4 fruit fly cellular contexts compared by ENCODE assay signal in the genomic region with DNA sequence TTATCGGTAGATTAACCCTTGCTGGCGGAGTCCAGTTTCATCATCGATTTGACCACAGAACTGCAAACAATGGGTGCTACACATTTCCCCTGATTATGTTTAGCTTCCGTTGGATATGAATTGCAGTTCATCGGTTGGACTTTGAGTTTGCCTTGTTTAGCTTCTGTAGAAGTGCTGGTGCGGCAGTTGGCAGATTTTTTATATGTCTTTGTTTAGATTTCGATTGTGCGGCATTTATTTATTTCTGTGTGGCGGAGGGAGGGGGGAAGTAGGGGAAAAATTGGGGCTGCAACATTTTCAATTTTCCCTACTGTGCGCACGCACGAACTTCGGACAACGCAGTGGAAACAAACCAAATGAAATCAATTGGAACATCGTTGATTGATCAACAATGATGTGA.
TF ChIP-seq lines count a peak whose summit lies in the region.

No protein-coding gene starts in this region.

- no peak for TF ChIP-seq CTCF in whole organism, embryonic (GFP tag; optimal IDR thresholded peaks at IDR 0.05; lab: Kevin White, UChicago)

TF ChIP-seq in whole organism, adult, 20 proteins besides CTCF, POLR2A, EP300 and RAD21:
- TF ChIP-seq CG12768 (GFP tag; optimal IDR thresholded peaks at IDR 0.05; lab: Kevin White, UChicago) (no peak), CG1620 (GFP tag; optimal IDR thresholded peaks at IDR 0.05; lab: Kevin White, UChicago) (no peak), pad (GFP tag; optimal IDR thresholded peaks at IDR 0.05; lab: Kevin White, UChicago) (peak; percentile 13), ovo (GFP tag; optimal IDR thresholded peaks at IDR 0.05; lab: Kevin White, UChicago) (no peak), tj (GFP tag; optimal IDR thresholded peaks at IDR 0.05; lab: Kevin White, UChicago) (peak; percentile 95)

TF ChIP-seq in whole organism, embryonic, 481 proteins besides CTCF, POLR2A, EP300 and RAD21:
- TF ChIP-seq CG12744 (GFP tag; optimal IDR thresholded peaks at IDR 0.05; lab: Kevin White, UChicago) (no peak), tio (GFP tag; optimal IDR thresholded peaks at IDR 0.05; lab: Kevin White, UChicago) (no peak), grau (tag; optimal IDR thresholded peaks at IDR 0.05; lab: Kevin White, UChicago) (no peak), Doc3 (GFP tag; IDR thresholded peaks at IDR 0.05; lab: Robert Waterston, UW; ENCODE audit: partially characterized antibody) (no peak), gsb (GFP tag; IDR thresholded peaks at IDR 0.05; lab: Robert Waterston, UW) (no peak), CG6272 (GFP tag; IDR thresholded peaks at IDR 0.05; lab: Robert Waterston, UW) (no peak), CG7928 (GFP tag; optimal IDR thresholded peaks at IDR 0.05; lab: Kevin White, UChicago) (no peak), nom (GFP tag; optimal IDR thresholded peaks at IDR 0.05; lab: Kevin White, UChicago) (peak; percentile 33), Dip2 (GFP tag; IDR thresholded peaks at IDR 0.05; lab: Robert Waterston, UW) (no peak), cas (GFP tag; IDR thresholded peaks at IDR 0.05; lab: Robert Waterston, UW) (no peak), CG14441 (GFP tag; IDR thresholded peaks at IDR 0.05; lab: Robert Waterston, UW) (peak; percentile 38; the same call in 1 of the 2 replicates), slbo (GFP tag; IDR thresholded peaks at IDR 0.05; lab: Robert Waterston, UW) (no peak), CG9609 (GFP tag; optimal IDR thresholded peaks at IDR 0.05; lab: Kevin White, UChicago) (no peak), gcm2 (GFP tag; optimal IDR thresholded peaks at IDR 0.05; lab: Kevin White, UChicago) (no peak), Drgx (GFP tag; IDR thresholded peaks at IDR 0.05; lab: Robert Waterston, UW) (peak; percentile 15; the same call in 1 of the 2 replicates), tx (GFP tag; optimal IDR thresholded peaks at IDR 0.05; lab: Kevin White, UChicago) (no peak), Oli (tag; optimal IDR thresholded peaks at IDR 0.05; lab: Kevin White, UChicago) (no peak), CG15514 (GFP tag; optimal IDR thresholded peaks at IDR 0.05; lab: Kevin White, UChicago) (no peak), CG3065 (GFP tag; optimal IDR thresholded peaks at IDR 0.05; lab: Kevin White, UChicago) (no peak), chinmo (GFP tag; IDR thresholded peaks at IDR 0.05; lab: Robert Waterston, UW; ENCODE audit: partially characterized antibody) (no peak), CG4282 (GFP tag; optimal IDR thresholded peaks at IDR 0.05; lab: Kevin White, UChicago) (no peak), crol (GFP tag; IDR thresholded peaks at IDR 0.05; lab: Robert Waterston, UW) (peak; percentile 36; the same call in 1 of the 2 replicates), corto (GFP tag; optimal IDR thresholded peaks at IDR 0.05; lab: Kevin White, UChicago) (no peak), Xrp1 (GFP tag; IDR thresholded peaks at IDR 0.05; lab: Robert Waterston, UW) (no peak), Asciz (GFP tag; optimal IDR thresholded peaks at IDR 0.05; lab: Kevin White, UChicago) (no peak), Nf-YC (tag; optimal IDR thresholded peaks at IDR 0.05; lab: Kevin White, UChicago) (no peak)
TF ChIP-seq in whole organism, embryonic: peak in this region for 4.

TF ChIP-seq in whole organism, prepupa, 60 proteins besides CTCF, POLR2A, EP300 and RAD21:
- TF ChIP-seq Smox (GFP tag; optimal IDR thresholded peaks at IDR 0.05; lab: Kevin White, UChicago) (no peak), esn (GFP tag; optimal IDR thresholded peaks at IDR 0.05; lab: Kevin White, UChicago) (no peak), eg (GFP tag; IDR thresholded peaks at IDR 0.05; lab: Robert Waterston, UW) (no peak; the same call in 2 of the 3 replicates), CG6808 (GFP tag; optimal IDR thresholded peaks at IDR 0.05; lab: Kevin White, UChicago) (peak; percentile 33), Blimp-1 (GFP tag; optimal IDR thresholded peaks at IDR 0.05; lab: Kevin White, UChicago) (no peak), CG10669 (GFP tag; optimal IDR thresholded peaks at IDR 0.05; lab: Kevin White, UChicago) (peak; percentile 18), lz (GFP tag; optimal IDR thresholded peaks at IDR 0.05; lab: Kevin White, UChicago) (no peak), net (GFP tag; optimal IDR thresholded peaks at IDR 0.05; lab: Kevin White, UChicago) (peak; percentile 5), Ets21C (GFP tag; optimal IDR thresholded peaks at IDR 0.05; lab: Kevin White, UChicago) (no peak), acj6 (GFP tag; optimal IDR thresholded peaks at IDR 0.05; lab: Kevin White, UChicago) (no peak), fkh (GFP tag; optimal IDR thresholded peaks at IDR 0.05; lab: Kevin White, UChicago) (no peak), CG11762 (GFP tag; optimal IDR thresholded peaks at IDR 0.05; lab: Kevin White, UChicago; ENCODE audit: insufficient read depth) (no peak), topi (GFP tag; optimal IDR thresholded peaks at IDR 0.05; lab: Kevin White, UChicago) (no peak), CG6163 (GFP tag; IDR thresholded peaks at IDR 0.05; lab: Robert Waterston, UW) (0 out of 3 replicates have a peak, but pooled peaks have one; percentile 37), CG6854 (GFP tag; optimal IDR thresholded peaks at IDR 0.05; lab: Kevin White, UChicago) (no peak), CG6276 (GFP tag; optimal IDR thresholded peaks at IDR 0.05; lab: Kevin White, UChicago) (peak; percentile 64), CG3032 (tag; optimal IDR thresholded peaks at IDR 0.05; lab: Kevin White, UChicago) (no peak), fd59A (GFP tag; optimal IDR thresholded peaks at IDR 0.05; lab: Kevin White, UChicago) (no peak), Hr39 (GFP tag; optimal IDR thresholded peaks at IDR 0.05; lab: Kevin White, UChicago) (no peak), CG8119 (GFP tag; IDR thresholded peaks at IDR 0.05; lab: Robert Waterston, UW) (0 out of 3 replicates have a peak, but pooled peaks have one; percentile 39), CG1621 (tag; optimal IDR thresholded peaks at IDR 0.05; lab: Kevin White, UChicago) (no peak), CG34406 (GFP tag; optimal IDR thresholded peaks at IDR 0.05; lab: Kevin White, UChicago) (no peak), CG9139 (GFP tag; optimal IDR thresholded peaks at IDR 0.05; lab: Kevin White, UChicago) (peak; percentile 42), achi (GFP tag; optimal IDR thresholded peaks at IDR 0.05; lab: Kevin White, UChicago) (no peak), CG31627 (GFP tag; optimal IDR thresholded peaks at IDR 0.05; lab: Kevin White, UChicago) (no peak), svp (GFP tag; lab: Kevin White, UChicago) (peak; percentile 33), CG15336 (GFP tag; IDR thresholded peaks at IDR 0.05; lab: Robert Waterston, UW) (peak; percentile 56), Hr38 (GFP tag; optimal IDR thresholded peaks at IDR 0.05; lab: Kevin White, UChicago) (no peak), salr (GFP tag; optimal IDR thresholded peaks at IDR 0.05; lab: Kevin White, UChicago) (peak in 1 of 2 experiments; percentile 2), ss (GFP tag; optimal IDR thresholded peaks at IDR 0.05; lab: Kevin White, UChicago) (peak; percentile 27 to 34)
TF ChIP-seq in whole organism, prepupa: peak in this region for 11.

TF ChIP-seq in whole organism, pupa, 21 proteins besides CTCF, POLR2A, EP300 and RAD21:
- TF ChIP-seq CG12605 (GFP tag; IDR thresholded peaks at IDR 0.05; lab: Robert Waterston, UW) (0 out of 2 replicates have a peak, but pooled peaks have one; percentile 11), gl (tag; optimal IDR thresholded peaks at IDR 0.05; lab: Kevin White, UChicago) (peak; percentile 28), CG32121 (GFP tag; IDR thresholded peaks at IDR 0.05; lab: Robert Waterston, UW) (peak; percentile 50), CG10348 (GFP tag; IDR thresholded peaks at IDR 0.05; lab: Robert Waterston, UW) (no peak), CG8301 (tag; optimal IDR thresholded peaks at IDR 0.05; lab: Kevin White, UChicago) (peak; percentile 8), CG13204 (GFP tag; optimal IDR thresholded peaks at IDR 0.05; lab: Kevin White, UChicago) (no peak)
